Worm (Caenorhabditis elegans): ENCODE data around the gene Y53F4B.23.

- TF ChIP-seq tra-4 (tag; optimal IDR thresholded peaks at IDR 0.05) (no peak), ama-1 (optimal IDR thresholded peaks at IDR 0.05) (no peak), hnd-1 (tag; optimal IDR thresholded peaks at IDR 0.05) (no peak), B0310.2 (tag; optimal IDR thresholded peaks at IDR 0.05) (no peak), scrt-1 (GFP tag; IDR thresholded peaks at IDR 0.05) (no peak), ets-7 (tag; optimal IDR thresholded peaks at IDR 0.05) (no peak), pes-1 (GFP tag; IDR thresholded peaks at IDR 0.05) (no peak), tbx-37 (GFP tag; conservative IDR thresholded peaks at IDR 0.05) (no peak), ceh-13 (GFP tag; optimal IDR thresholded peaks at IDR 0.05) (no peak), aly-1 (tag; optimal IDR thresholded peaks at IDR 0.05) (no peak), hmbx-1 (tag; optimal IDR thresholded peaks at IDR 0.05) (no peak), ceh-36 (tag; optimal IDR thresholded peaks at IDR 0.05) (peak; percentile 21), hmg-4 (GFP tag; optimal IDR thresholded peaks at IDR 0.05) (peak; percentile 58), sea-1 (GFP tag; conservative IDR thresholded peaks at IDR 0.05) (no peak)
Measured at ce11 chrII:15080535-15080934, 43.8 kb upstream of the Y53F4B.23 start.

Measured in whole organism, early embryonic.